Worm (Caenorhabditis elegans): ENCODE results near the gene pals-40.

DNA sequence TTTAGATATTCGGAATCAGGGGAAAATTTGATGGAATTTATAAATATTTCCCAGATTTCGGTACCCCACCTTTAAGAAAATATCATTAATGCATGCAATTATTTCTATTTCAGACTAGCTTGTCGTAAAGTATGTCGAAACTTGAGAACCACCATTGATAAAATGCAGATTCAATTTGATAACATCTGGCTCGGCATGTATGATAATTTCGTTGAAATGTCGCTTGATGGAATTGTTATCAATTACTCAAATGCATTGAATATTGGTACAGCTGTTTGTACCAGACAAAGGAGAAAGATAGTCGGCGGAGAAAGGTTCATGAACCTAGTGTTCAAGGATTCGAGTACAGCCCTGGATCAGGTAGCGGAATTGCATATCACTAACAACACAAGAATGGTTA, 45.9 kb downstream of the pals-40 start, which contains the start of gene Y82E9BL.19:
- TF ChIP-seq ets-4 (GFP tag; optimal IDR thresholded peaks at IDR 0.05) (no peak), nhr-27 (tag; optimal IDR thresholded peaks at IDR 0.05) (no peak), snpc-3.4 (tag; optimal IDR thresholded peaks at IDR 0.05) (no peak), pha-4 (tag; optimal IDR thresholded peaks at IDR 0.05) (no peak), madf-8 (GFP tag; conservative IDR thresholded peaks at IDR 0.05) (no peak)

All from whole organism, young adult.